Worm (Caenorhabditis elegans): ENCODE data around the gene hip-1.

hip-1 gene

ce11 chrIII:13643534-13643933, 21.2 kb upstream of the hip-1 start, which contains the start of the genes drr-2 and set-16 (continued):
- peak; percentile 99 for TF ChIP-seq tbx-2 (tag; optimal IDR thresholded peaks at IDR 0.05)
- TF ChIP-seq pag-3 (tag; optimal IDR thresholded peaks at IDR 0.05; ENCODE audit: borderline replicate concordance, insufficient read depth), result peak; percentile 38
- peak; percentile 98 for TF ChIP-seq egl-13 (tag; optimal IDR thresholded peaks at IDR 0.05)
- TF ChIP-seq snu-23 (GFP tag; optimal IDR thresholded peaks at IDR 0.05), result peak; percentile 99
- TF ChIP-seq F16B12.6 (tag; optimal IDR thresholded peaks at IDR 0.05), result peak; percentile 100
- TF ChIP-seq ama-1 (optimal IDR thresholded peaks at IDR 0.05), result peak; percentile 48
- peak; percentile 98 for TF ChIP-seq unc-130 (tag; optimal IDR thresholded peaks at IDR 0.05)
- TF ChIP-seq nhr-12 (tag; optimal IDR thresholded peaks at IDR 0.05), result peak; percentile 60
- peak; percentile 96 for TF ChIP-seq sup-37 (GFP tag; optimal IDR thresholded peaks at IDR 0.05)
- TF ChIP-seq lin-35 (GFP tag; optimal IDR thresholded peaks at IDR 0.05), result peak; percentile 94 to 97

DNA sequence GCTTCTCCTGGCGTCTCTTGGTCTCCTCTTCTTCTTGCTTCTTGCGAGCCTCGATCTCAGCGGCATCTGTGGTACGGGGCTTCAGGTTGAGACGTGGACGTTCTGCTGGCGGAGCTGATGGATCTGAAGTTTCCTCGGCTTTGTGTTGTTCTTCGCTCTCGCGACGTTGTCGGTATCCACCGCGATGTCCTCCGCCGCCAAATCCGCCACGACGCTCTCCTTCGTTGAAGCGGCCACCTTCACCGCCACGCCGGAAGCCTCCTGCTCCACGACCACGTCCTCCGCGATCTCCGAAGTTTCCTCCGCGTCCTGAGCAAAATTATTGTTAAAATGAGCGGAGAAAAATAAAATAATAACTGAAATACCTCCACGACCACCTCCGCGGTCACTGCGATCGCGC, 20.5 kb upstream of the hip-1 start:
- TF ChIP-seq ztf-11 (tag; optimal IDR thresholded peaks at IDR 0.05) (no peak), nhr-12 (tag; optimal IDR thresholded peaks at IDR 0.05) (no peak), sup-37 (GFP tag; optimal IDR thresholded peaks at IDR 0.05) (no peak), vab-15 (tag; optimal IDR thresholded peaks at IDR 0.05) (no peak), mdl-1 (tag; optimal IDR thresholded peaks at IDR 0.05) (no peak), isw-1 (GFP tag; IDR thresholded peaks at IDR 0.05) (no peak), nhr-11 (tag; optimal IDR thresholded peaks at IDR 0.05) (no peak), mab-9 (GFP tag; IDR thresholded peaks at IDR 0.05) (no peak), nhr-85 (tag) (no peak), ama-1 (optimal IDR thresholded peaks at IDR 0.05) (no peak), zip-4 (GFP tag; optimal IDR thresholded peaks at IDR 0.05) (no peak), rnt-1 (tag; optimal IDR thresholded peaks at IDR 0.05) (no peak), sox-4 (tag; optimal IDR thresholded peaks at IDR 0.05) (no peak)

DNA sequence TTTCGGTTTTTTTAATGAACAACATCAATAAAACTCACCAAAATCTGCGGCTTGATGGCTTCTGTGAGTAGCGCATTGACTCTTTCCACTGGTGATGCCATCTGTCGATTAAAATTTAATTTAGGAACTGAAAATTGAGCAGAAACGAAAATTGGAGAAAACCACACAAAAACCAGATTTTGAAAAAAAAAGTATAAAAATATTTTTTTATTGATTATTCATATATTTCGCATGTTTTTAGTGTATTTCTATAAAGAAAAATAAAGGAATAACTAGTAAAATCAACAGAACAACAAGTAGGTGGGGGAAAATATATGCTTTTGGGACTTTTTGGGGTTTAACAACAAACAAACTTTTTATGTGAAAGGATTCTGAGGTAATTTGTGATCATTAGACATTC, 19.9 kb upstream of the hip-1 start, which contains the start of gene T12D8.10:
T12D8.10 (minus strand) TSS at position 101 of the 400 bp plus-strand sequence.
- no peak for TF ChIP-seq tbx-2 (tag; optimal IDR thresholded peaks at IDR 0.05)
- no peak for TF ChIP-seq egl-13 (tag; optimal IDR thresholded peaks at IDR 0.05)
- TF ChIP-seq ceh-8 (GFP tag; optimal IDR thresholded peaks at IDR 0.05), result no peak
- no peak for TF ChIP-seq ces-1 (GFP tag; optimal IDR thresholded peaks at IDR 0.05)
- TF ChIP-seq efl-3 (GFP tag; optimal IDR thresholded peaks at IDR 0.05), result no peak
- TF ChIP-seq C34B4.2 (tag; optimal IDR thresholded peaks at IDR 0.05), result no peak
- no peak for TF ChIP-seq C16A3.4 (tag; optimal IDR thresholded peaks at IDR 0.05)
- TF ChIP-seq mab-9 (GFP tag; IDR thresholded peaks at IDR 0.05), result no peak
- TF ChIP-seq nhr-237 (tag; optimal IDR thresholded peaks at IDR 0.05), result no peak
- TF ChIP-seq hlh-4 (tag; optimal IDR thresholded peaks at IDR 0.05), result no peak
- TF ChIP-seq fos-1 (tag; optimal IDR thresholded peaks at IDR 0.05), result no peak

- TF ChIP-seq swsn-7 (tag; optimal IDR thresholded peaks at IDR 0.05), result no peak
- no peak for TF ChIP-seq mep-1 (tag; optimal IDR thresholded peaks at IDR 0.05)
- TF ChIP-seq nhr-76 (tag; optimal IDR thresholded peaks at IDR 0.05), result no peak
- no peak for TF ChIP-seq jun-1 (tag; optimal IDR thresholded peaks at IDR 0.05)
- no peak for TF ChIP-seq lin-14 (GFP tag; optimal IDR thresholded peaks at IDR 0.05)
- no peak for TF ChIP-seq hlh-17 (GFP tag; optimal IDR thresholded peaks at IDR 0.05; ENCODE audit: borderline replicate concordance)
- no peak for TF ChIP-seq ceh-88 (GFP tag; IDR thresholded peaks at IDR 0.05)
- no peak for TF ChIP-seq aly-2 (tag; optimal IDR thresholded peaks at IDR 0.05)
- TF ChIP-seq efl-3 (GFP tag; optimal IDR thresholded peaks at IDR 0.05), result no peak
- TF ChIP-seq unc-86 (tag; optimal IDR thresholded peaks at IDR 0.05), result no peak
- TF ChIP-seq zag-1 (tag; optimal IDR thresholded peaks at IDR 0.05), result no peak
- TF ChIP-seq skn-1 (tag; optimal IDR thresholded peaks at IDR 0.05), result no peak
- TF ChIP-seq unc-30 (tag; optimal IDR thresholded peaks at IDR 0.05), result no peak
- TF ChIP-seq lir-3 (tag; optimal IDR thresholded peaks at IDR 0.05; ENCODE audit: poor library complexity), result no peak
- TF ChIP-seq nhr-12 (tag; optimal IDR thresholded peaks at IDR 0.05), result no peak
- no peak for TF ChIP-seq ztf-11 (tag; optimal IDR thresholded peaks at IDR 0.05)
- no peak for TF ChIP-seq unc-62 (GFP tag; optimal IDR thresholded peaks at IDR 0.05)
- TF ChIP-seq lin-13 (GFP tag; optimal IDR thresholded peaks at IDR 0.05), result no peak
- TF ChIP-seq ztf-4 (tag; optimal IDR thresholded peaks at IDR 0.05), result no peak
Measured at ce11 chrIII:13641588-13641987, 19.3 kb upstream of the hip-1 start, which contains the start of gene acbp-5. Gene acbp-5 (minus strand): TSS chrIII:13641688.

Data from whole organism, L1 larva.